Worm (Caenorhabditis elegans) whole organism, dauer: ENCODE results near the gene vps-54.

Source experiments
- unc-62 ChIP-seq: sonication (generic microtip); optimal IDR thresholded peaks from 2 replicates; lab custom pipeline; 2017; ENCODE audit warnings: missing biosample characterization, missing genetic modification reagents, missing genetic modification characterization

Gene vps-54

DNA sequence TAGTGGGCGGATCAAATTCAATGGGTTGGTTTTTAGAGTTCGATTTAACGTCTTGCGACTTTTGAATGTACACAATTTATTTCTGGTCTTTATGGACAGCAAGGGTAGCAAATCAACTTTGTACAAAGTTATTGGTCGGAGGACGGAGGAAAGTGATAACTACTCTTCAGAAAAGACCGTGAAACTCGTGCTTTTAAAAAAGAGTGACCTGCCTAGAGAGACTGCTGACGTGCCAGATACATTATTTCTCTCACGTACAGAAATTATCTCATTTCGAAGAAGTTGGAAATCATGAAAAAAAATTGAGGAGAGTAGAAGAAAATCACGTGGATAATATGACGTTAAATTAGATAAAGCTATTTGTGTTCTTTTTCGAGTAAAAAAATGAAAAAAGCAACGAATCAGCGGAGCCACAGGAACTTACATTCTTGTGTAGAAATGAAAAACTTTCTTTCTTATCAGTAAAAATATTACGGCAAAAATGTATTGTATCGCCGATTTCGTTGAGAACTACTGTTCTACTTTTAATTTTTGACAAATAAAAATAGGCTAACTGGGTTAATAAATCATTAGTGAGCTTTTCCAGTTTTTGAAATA lies 40.0 kb downstream of the vps-54 start, which contains the start of gene ppm-1.A:
TSS of gene ppm-1.A (minus strand) at position 294 of the 597 bp plus-strand sequence.
- TF ChIP-seq unc-62: no peak

DNA sequence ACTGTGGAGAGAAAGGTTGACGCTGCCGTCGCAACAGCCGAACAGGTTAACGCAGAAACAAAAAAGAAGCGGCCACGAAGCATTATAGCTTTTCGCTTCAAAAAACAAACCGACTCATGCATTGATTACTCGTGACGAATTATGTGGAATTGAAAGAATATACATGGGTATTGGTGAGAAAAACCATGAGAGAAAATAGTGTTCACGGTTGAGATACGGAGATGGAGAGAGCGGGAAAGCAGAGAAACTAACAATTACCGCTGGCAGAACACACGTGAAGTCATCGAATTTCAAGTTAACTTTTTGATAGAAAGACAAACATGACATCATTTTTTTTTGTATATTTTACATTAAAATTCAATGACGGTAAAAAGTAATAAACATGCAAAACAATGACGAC lies 40.9 kb downstream of the vps-54 start:
- no peak for TF ChIP-seq unc-62

DNA sequence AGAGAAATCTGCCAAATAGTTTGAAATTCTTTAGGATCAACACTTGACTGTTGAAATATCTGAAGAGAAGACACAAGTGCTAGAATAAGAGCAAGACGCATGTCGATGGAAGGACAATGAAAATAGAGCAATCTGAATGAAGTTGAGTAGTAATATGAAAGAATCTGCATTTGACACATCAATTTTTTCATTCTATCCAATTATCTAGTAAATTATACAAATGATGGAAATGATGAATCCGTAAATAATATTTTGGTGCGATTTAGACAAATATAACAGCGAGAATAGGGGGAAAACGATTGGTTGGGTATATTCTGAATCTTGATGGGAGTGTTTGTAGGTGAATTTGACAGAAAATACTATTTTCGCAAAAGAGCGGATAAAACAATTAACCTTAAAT lies 43.5 kb downstream of the vps-54 start, which contains the start of gene txt-10:
TSS of gene txt-10 (minus strand) at position 101 of the 400 bp plus-strand sequence.
- TF ChIP-seq unc-62: no peak

DNA sequence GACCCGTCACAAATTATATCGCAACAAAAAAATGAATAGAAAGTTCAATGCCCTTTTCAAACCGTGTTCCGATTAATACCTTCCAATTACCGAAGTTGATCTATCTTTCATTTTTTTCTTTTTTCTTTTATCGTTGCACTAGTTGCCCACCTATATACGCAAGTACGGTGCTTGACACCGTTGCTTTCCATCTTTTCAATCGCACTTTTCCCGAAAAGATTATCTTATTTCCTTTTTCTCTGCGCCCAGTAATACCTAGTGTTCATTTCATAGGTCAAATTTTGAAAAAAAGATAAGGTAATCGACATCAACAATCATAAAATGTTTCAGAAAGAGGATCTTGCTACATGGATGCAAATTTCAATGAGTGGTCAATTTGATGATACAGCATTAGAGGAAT lies 46.6 kb downstream of the vps-54 start:
- no peak for TF ChIP-seq unc-62

DNA sequence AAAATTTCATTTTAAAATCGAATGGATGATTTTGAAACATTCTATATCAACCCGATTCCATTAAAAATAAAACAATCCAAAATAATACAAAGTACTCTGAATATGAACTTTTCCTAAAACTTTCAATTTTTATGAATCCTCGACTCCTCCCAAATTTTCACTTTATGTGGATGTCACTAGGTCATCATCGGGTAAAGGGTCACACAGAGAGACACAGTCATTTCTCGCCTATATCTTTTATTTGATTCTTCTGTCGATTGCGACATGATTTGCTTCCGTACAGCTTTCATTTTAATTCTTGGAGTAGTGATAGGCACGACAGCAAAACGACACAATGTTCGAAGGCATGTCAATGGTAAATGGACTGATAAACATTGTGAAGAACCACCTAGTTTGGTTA lies 47.7 kb downstream of the vps-54 start, which contains the start of gene F25D1.3:
TSS of gene F25D1.3 (plus strand) at position 225 of the 400 bp plus-strand sequence.
- no peak for TF ChIP-seq unc-62

DNA sequence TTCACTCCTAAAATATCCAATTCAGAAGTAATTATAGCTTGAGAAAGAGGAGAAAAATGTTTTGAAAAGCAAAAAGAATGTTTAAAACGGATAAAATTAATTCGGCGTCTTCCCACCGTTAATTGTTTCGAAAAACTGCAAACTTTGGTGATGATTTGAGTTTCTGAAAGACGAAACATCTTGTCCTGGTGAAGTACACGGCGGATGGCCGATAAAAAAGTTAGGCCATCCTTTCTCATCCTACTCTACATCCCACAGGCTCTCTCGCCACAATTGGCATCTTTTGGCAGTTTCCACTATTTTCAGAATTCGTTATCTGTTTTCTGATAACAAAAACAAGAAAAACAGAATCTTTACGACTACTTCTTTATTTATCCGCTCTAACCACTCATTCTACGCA lies 50.3 kb downstream of the vps-54 start, which contains the start of the genes C35A5.8 and hda-11:
TSS of gene C35A5.8 (minus strand) at position 7 of the 400 bp plus-strand sequence.
TSS of gene hda-11 (plus strand) at position 283 of the 400 bp plus-strand sequence.
- no peak for TF ChIP-seq unc-62

DNA sequence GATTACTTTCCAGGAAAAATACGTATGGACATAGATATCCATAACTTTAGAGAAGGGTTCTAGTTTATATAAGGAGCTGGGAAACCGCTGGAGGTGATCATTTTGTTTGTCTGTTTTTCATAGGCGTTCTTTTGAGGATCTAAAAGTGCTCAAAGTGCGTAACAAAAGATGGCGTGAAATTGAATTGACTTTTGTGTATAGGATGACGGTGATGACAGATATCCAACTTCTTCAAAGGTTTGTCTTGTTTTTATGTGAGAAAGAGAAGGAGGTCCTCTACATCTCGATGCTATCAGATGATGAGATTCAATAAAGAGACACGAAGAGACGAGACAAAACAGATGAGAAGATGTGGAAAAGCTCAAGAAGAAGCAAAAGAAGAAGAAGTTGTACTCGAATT lies 59.5 kb downstream of the vps-54 start:
- no peak for TF ChIP-seq unc-62
